Worm (Caenorhabditis elegans): Measurements from ENCODE around the gene shl-1.

shl-1 gene

ce11 chrIV:6369489-6369888, 14.4 kb downstream of the shl-1 start (continued):
- TF ChIP-seq unc-98 (GFP tag; IDR thresholded peaks at IDR 0.05) (no peak), lin-39 (tag; optimal IDR thresholded peaks at IDR 0.05) (no peak), nhr-12 (tag; optimal IDR thresholded peaks at IDR 0.05) (no peak), C16A3.4 (tag; optimal IDR thresholded peaks at IDR 0.05) (no peak), ceh-82 (tag; optimal IDR thresholded peaks at IDR 0.05) (no peak), Y116A8C.19 (tag; optimal IDR thresholded peaks at IDR 0.05; ENCODE audit: borderline replicate concordance) (no peak), skn-1 (tag; optimal IDR thresholded peaks at IDR 0.05) (no peak), ces-1 (GFP tag; optimal IDR thresholded peaks at IDR 0.05) (no peak), nhr-77 (tag; optimal IDR thresholded peaks at IDR 0.05) (no peak), lin-15B (tag; optimal IDR thresholded peaks at IDR 0.05) (no peak), blmp-1 (tag; optimal IDR thresholded peaks at IDR 0.05) (no peak), pag-3 (tag; optimal IDR thresholded peaks at IDR 0.05; ENCODE audit: borderline replicate concordance, insufficient read depth) (no peak), elt-2 (tag; optimal IDR thresholded peaks at IDR 0.05) (peak; percentile 28), vab-15 (tag; optimal IDR thresholded peaks at IDR 0.05) (no peak), nhr-84 (tag; optimal IDR thresholded peaks at IDR 0.05) (no peak), zip-4 (GFP tag; optimal IDR thresholded peaks at IDR 0.05) (no peak), lin-13 (GFP tag; optimal IDR thresholded peaks at IDR 0.05) (no peak), fkh-8 (tag; optimal IDR thresholded peaks at IDR 0.05) (no peak), ceh-63 (GFP tag; optimal IDR thresholded peaks at IDR 0.05) (no peak), alr-1 (tag; optimal IDR thresholded peaks at IDR 0.05; ENCODE audit: borderline replicate concordance) (no peak), fkh-4 (tag; optimal IDR thresholded peaks at IDR 0.05; ENCODE audit: borderline replicate concordance) (peak; percentile 7), unc-130 (tag; optimal IDR thresholded peaks at IDR 0.05) (no peak), rnt-1 (tag; optimal IDR thresholded peaks at IDR 0.05) (peak; percentile 70), hlh-17 (GFP tag; optimal IDR thresholded peaks at IDR 0.05; ENCODE audit: borderline replicate concordance) (no peak), egl-13 (tag; optimal IDR thresholded peaks at IDR 0.05) (peak; percentile 32), lin-35 (GFP tag; optimal IDR thresholded peaks at IDR 0.05) (peak; percentile 75 to 91), F16B12.6 (tag; optimal IDR thresholded peaks at IDR 0.05) (no peak), ceh-8 (GFP tag; optimal IDR thresholded peaks at IDR 0.05) (no peak), irx-1 (tag; optimal IDR thresholded peaks at IDR 0.05) (peak; percentile 59), lin-14 (GFP tag; optimal IDR thresholded peaks at IDR 0.05) (no peak), dpl-1 (GFP tag; optimal IDR thresholded peaks at IDR 0.05) (peak; percentile 78 to 87 (median 85)), C34B4.2 (tag; optimal IDR thresholded peaks at IDR 0.05) (no peak), ets-5 (GFP tag; IDR thresholded peaks at IDR 0.05) (no peak), fos-1 (tag; optimal IDR thresholded peaks at IDR 0.05) (no peak), unc-62 (GFP tag; optimal IDR thresholded peaks at IDR 0.05) (no peak), nhr-11 (tag; optimal IDR thresholded peaks at IDR 0.05) (no peak), pax-3 (tag; optimal IDR thresholded peaks at IDR 0.05) (no peak), sup-37 (GFP tag; optimal IDR thresholded peaks at IDR 0.05) (no peak), nhr-28 (tag; optimal IDR thresholded peaks at IDR 0.05) (no peak), elt-3 (tag; optimal IDR thresholded peaks at IDR 0.05) (no peak)

ce11 chrIV:6366032-6366431, 17.8 kb downstream of the shl-1 start:
- TF ChIP-seq lin-14 (GFP tag; optimal IDR thresholded peaks at IDR 0.05), result peak; percentile 62
- TF ChIP-seq fkh-10 (GFP tag; optimal IDR thresholded peaks at IDR 0.05), result peak; percentile 67
- TF ChIP-seq fkh-4 (tag; optimal IDR thresholded peaks at IDR 0.05; ENCODE audit: borderline replicate concordance), result no peak
- TF ChIP-seq ces-1 (GFP tag; optimal IDR thresholded peaks at IDR 0.05), result peak; percentile 31
- TF ChIP-seq zag-1 (tag; optimal IDR thresholded peaks at IDR 0.05), result no peak
- TF ChIP-seq efl-1 (optimal IDR thresholded peaks at IDR 0.05), result no peak
- TF ChIP-seq efl-1 (GFP tag; optimal IDR thresholded peaks at IDR 0.05 in 1 of 2), result peak in 1 of 2 experiments; percentile 39
- no peak for TF ChIP-seq zip-4 (GFP tag; optimal IDR thresholded peaks at IDR 0.05)
- TF ChIP-seq nhr-71 (tag; optimal IDR thresholded peaks at IDR 0.05), result peak; percentile 21
- TF ChIP-seq unc-62 (GFP tag; optimal IDR thresholded peaks at IDR 0.05), result no peak

Data from whole organism, L1 larva.